Worm (Caenorhabditis elegans) whole organism, early embryonic: ENCODE data around the gene unc-39.

Experiments used
- B0310.2 ChIP-seq: sonication (generic microtip); optimal IDR thresholded peaks from 2 replicates; lab custom pipeline; 2016; ENCODE audit warnings: mild to moderate bottlenecking, missing genetic modification characterization, missing compliant biosample characterization
- F13C5.2 ChIP-seq: sonication (generic microtip); optimal IDR thresholded peaks from 2 replicates; lab custom pipeline; 2017; ENCODE audit warnings: mild to moderate bottlenecking, missing genetic modification characterization, inconsistent platforms, missing compliant biosample characterization
- ceh-36 ChIP-seq: sonication (generic microtip); optimal IDR thresholded peaks from 2 replicates; lab custom pipeline; 2016; ENCODE audit warnings: missing genetic modification characterization, inconsistent platforms, missing compliant biosample characterization
- flt-1 ChIP-seq: fragments of 200-800 bp; sonication (Bioruptor generic); IDR thresholded peaks from 2 replicates; pipeline ENCODE4 v1.3.6; 2022; ENCODE audit warnings: missing genetic modification characterization, missing compliant biosample characterization
- pes-1 ChIP-seq: fragments of 200-800 bp; sonication (Bioruptor generic); IDR thresholded peaks from 2 replicates; pipeline ENCODE4 v1.3.6; 2022; ENCODE audit warnings: missing genetic modification reagents, missing genetic modification characterization, missing compliant biosample characterization
- tbx-11 ChIP-seq: fragments of 200-800 bp; sonication (Bioruptor generic); IDR thresholded peaks from 2 replicates; pipeline ENCODE4 v1.3.6; 2022; ENCODE audit warnings: missing genetic modification characterization, missing compliant biosample characterization

Gene unc-39

ce11 chrV:14424958-14425492 lies 52.2 kb downstream of the unc-39 start, which contains the start of gene rrsr-1:
Gene rrsr-1, minus strand, starts transcription at chrV:14425008.
- TF ChIP-seq pes-1 (GFP tag; lab: Robert Waterston, UW) (0 out of 2 replicates have a peak, but pooled peaks have one; percentile 14), ceh-36 (tag; lab: Kevin White, UChicago) (no peak), flt-1 (peak; percentile 57; the same call in 1 of the 2 replicates), F13C5.2 (tag; lab: Kevin White, UChicago) (peak; percentile 51), B0310.2 (tag; lab: Kevin White, UChicago) (no peak), tbx-11 (GFP tag; lab: Robert Waterston, UW) (no peak)
